Worm (Caenorhabditis elegans): ENCODE data around the gene fbxb-37.

ce11 chrII:2109943-2110342 is 16.3 kb upstream of the fbxb-37 start, which contains the start of gene R52.5:
- TF ChIP-seq klf-2 (GFP tag; conservative IDR thresholded peaks at IDR 0.05) (no peak), ref-1 (GFP tag; conservative IDR thresholded peaks at IDR 0.05) (no peak), med-1 (GFP tag; optimal IDR thresholded peaks at IDR 0.05; ENCODE audit: insufficient read depth) (no peak), ztf-23 (GFP tag; IDR thresholded peaks at IDR 0.05) (no peak)

All from whole organism, midembryonic.